Fruit fly (Drosophila melanogaster) whole organism, wandering third instar larva: ENCODE results near the gene CG12608.

ENCODE experiments used
- Hr78 ChIP-seq: fragments of >200 bp; optimal IDR thresholded peaks from 2 replicates; lab custom pipeline; 2017; ENCODE audit warnings: missing biosample characterization, missing genetic modification characterization
- Myc ChIP-seq: fragments of >200 bp; optimal IDR thresholded peaks from 2 replicates; lab custom pipeline; 2017
- N ChIP-seq: fragments of >200 bp; optimal IDR thresholded peaks from 2 replicates; lab custom pipeline; 2018; ENCODE audit warnings: missing biosample characterization, missing external identifiers, missing genetic modification characterization
- OdsH ChIP-seq: fragments of 200-800 bp; sonication (Bioruptor generic); optimal IDR thresholded peaks from 2 replicates; lab custom pipeline; 2016; ENCODE audit warnings: missing biosample characterization, mild to moderate bottlenecking, missing genetic modification characterization
- dl ChIP-seq, 2 experiments: fragments of 175-275, 200-275 bp in 1 of 2; fragments of 200-275 bp in 1 of 2; sonication (Bioruptor generic); optimal IDR thresholded peaks; lab custom pipeline; 2018; ENCODE audit warnings: mild to moderate bottlenecking in 2 of 2, missing biosample characterization in 2 of 2, missing genetic modification characterization in 2 of 2, moderate library complexity in 2 of 2; ENCODE audit not compliant: partially characterized antibody in 2 of 2, insufficient read depth in 1 of 2
- foxo ChIP-seq, 2 experiments: fragments of 200-800 bp; sonication (Bioruptor generic); optimal IDR thresholded peaks; 2 replicates in 1 of 2; 3 replicates in 1 of 2; lab custom pipeline; 2016 to 2017; ENCODE audit warnings: missing biosample characterization in 2 of 2, missing genetic modification characterization in 2 of 2
- fru ChIP-seq: fragments of 200-800 bp; sonication (Bioruptor generic); optimal IDR thresholded peaks from 3 replicates; lab custom pipeline; 2016; ENCODE audit warnings: missing biosample characterization, mild to moderate bottlenecking, missing genetic modification characterization
- lola ChIP-seq: fragments of >200 bp; optimal IDR thresholded peaks from 2 replicates; lab custom pipeline; 2017; ENCODE audit warnings: missing biosample characterization, missing genetic modification characterization
- pan ChIP-seq: fragments of >200 bp; optimal IDR thresholded peaks from 2 replicates; lab custom pipeline; 2017
- psq ChIP-seq: fragments of 200-800 bp; sonication (Bioruptor generic); optimal IDR thresholded peaks from 3 replicates; lab custom pipeline; 2017; ENCODE audit warnings: missing biosample characterization, mild to moderate bottlenecking, missing genetic modification characterization, moderate library complexity
- sv ChIP-seq: fragments of 200-800 bp; sonication (Bioruptor generic); optimal IDR thresholded peaks from 3 replicates; lab custom pipeline; 2016; ENCODE audit warnings: missing biosample characterization, missing genetic modification characterization
- woc ChIP-seq: sonication (Bioruptor generic); optimal IDR thresholded peaks from 2 replicates; lab custom pipeline; 2016; ENCODE audit warnings: missing biosample characterization, mild to moderate bottlenecking, missing genetic modification characterization

dm6 chrX:15304211-15304610 lies 40.2 kb downstream of the CG12608 start:
- TF ChIP-seq psq (GFP tag; lab: Kevin White, UChicago) (no peak), pan (lab: Kevin White, UChicago) (no peak), foxo (GFP tag; optimal IDR thresholded peaks at IDR 0.05; lab: Kevin White, UChicago) (peak in 1 of 2 experiments; percentile 48), OdsH (no peak), N (no peak), sv (GFP tag; lab: Kevin White, UChicago) (no peak), Myc (lab: Kevin White, UChicago) (no peak), fru (GFP tag; lab: Kevin White, UChicago) (no peak), dl (GFP tag; optimal IDR thresholded peaks at IDR 0.05; lab: Kevin White, UChicago; ENCODE audit: insufficient read depth in 1 of 2, partially characterized antibody in 2 of 2) (no peak), Hr78 (GFP tag; lab: Kevin White, UChicago) (no peak), woc (no peak), lola (GFP tag; lab: Kevin White, UChicago) (no peak)
